Worm (Caenorhabditis elegans) whole organism, late embryonic: Measurements from ENCODE around the gene F11A5.15.

ENCODE experiments used
- C08G9.2 ChIP-seq: sonication (generic microtip); optimal IDR thresholded peaks from 2 replicates; lab custom pipeline; 2016; ENCODE audit warnings: mild to moderate bottlenecking, missing genetic modification characterization, moderate library complexity, missing compliant biosample characterization
- hlh-15 ChIP-seq: sonication (generic microtip); optimal IDR thresholded peaks from 2 replicates; lab custom pipeline; 2016; ENCODE audit warnings: missing genetic modification characterization, missing compliant biosample characterization
- lim-6 ChIP-seq: sonication (generic microtip); optimal IDR thresholded peaks from 2 replicates; lab custom pipeline; 2016; ENCODE audit warnings: missing genetic modification characterization, missing compliant biosample characterization
- pag-3 ChIP-seq: sonication (generic microtip); optimal IDR thresholded peaks from 2 replicates; lab custom pipeline; 2016; ENCODE audit warnings: missing compliant biosample characterization, missing genetic modification characterization, borderline replicate concordance
- pha-4 ChIP-seq: fragments of 150-350 bp; optimal IDR thresholded peaks from 2 replicates; lab custom pipeline; 2018; ENCODE audit warnings: missing biosample characterization, missing genetic modification reagents, missing genetic modification characterization
- rnt-1 ChIP-seq: sonication (generic microtip); optimal IDR thresholded peaks from 2 replicates; lab custom pipeline; 2016; ENCODE audit warnings: missing genetic modification characterization, missing compliant biosample characterization
- sdc-2 ChIP-seq: sonication (generic microtip); optimal IDR thresholded peaks from 2 replicates; lab custom pipeline; 2016; ENCODE audit warnings: missing genotype, missing genetic modification characterization, missing compliant biosample characterization

DNA sequence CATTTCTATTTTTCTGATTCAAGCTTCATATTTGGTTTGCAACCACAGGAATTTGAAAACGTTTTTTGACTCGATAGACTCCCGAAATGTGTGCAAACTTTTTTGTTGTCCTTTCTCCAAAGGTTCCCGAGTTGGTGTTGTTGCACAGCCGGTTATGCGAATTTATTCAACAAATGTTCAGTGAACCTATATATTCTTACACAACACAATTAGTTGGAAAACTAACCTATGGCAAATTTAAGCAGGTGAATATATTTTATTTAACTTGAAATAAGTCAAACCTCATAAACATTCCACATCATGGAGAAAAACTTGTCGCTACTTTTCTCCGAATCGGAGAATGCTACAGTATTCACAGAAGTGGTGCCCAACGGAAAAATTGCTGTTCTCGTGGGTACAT, 35.1 kb downstream of the F11A5.15 start, which contains the start of gene srz-14:
- no peak for TF ChIP-seq rnt-1 (tag; lab: Kevin White, UChicago)
- TF ChIP-seq C08G9.2 (tag; lab: Kevin White, UChicago): no peak
- no peak for TF ChIP-seq sdc-2 (tag; lab: Kevin White, UChicago)
- no peak for TF ChIP-seq pha-4 (tag; lab: Kevin White, UChicago)
- TF ChIP-seq lim-6 (tag; lab: Kevin White, UChicago): no peak
- TF ChIP-seq pag-3 (tag; lab: Kevin White, UChicago): no peak
- TF ChIP-seq hlh-15 (tag; lab: Kevin White, UChicago): no peak
